Worm (Caenorhabditis elegans) whole organism, L4/young adult: ENCODE results near the gene F22F7.3.

Experiments
- W03F9.2 ChIP-seq: fragments of 150-350 bp; optimal IDR thresholded peaks from 2 replicates; lab custom pipeline; 2014; ENCODE audit warnings: missing biosample characterization, missing genetic modification characterization
- him-1 ChIP-seq: sonication (generic microtip); optimal IDR thresholded peaks from 2 replicates; lab custom pipeline; 2016; ENCODE audit warnings: missing genotype, missing genetic modification reagents, missing genetic modification characterization, missing compliant biosample characterization

DNA sequence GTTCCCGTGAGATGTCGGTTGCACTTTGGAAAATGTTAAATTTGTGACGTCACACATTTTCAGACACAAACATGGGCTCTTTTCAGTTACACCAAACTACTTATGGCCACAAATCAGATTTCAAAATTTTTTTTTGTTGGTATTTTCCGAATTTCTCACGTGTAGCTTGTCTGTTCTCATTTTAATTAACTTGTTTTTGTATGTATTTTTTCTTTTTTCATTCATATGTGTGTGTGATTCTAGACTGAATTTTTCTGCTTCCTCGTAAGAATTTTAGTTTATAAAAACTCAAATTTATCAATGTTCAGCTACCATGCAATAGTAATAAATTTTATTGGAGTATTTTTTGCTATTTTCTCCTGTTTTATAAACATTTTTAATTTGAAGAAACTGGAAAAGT lies 46.4 kb downstream of the F22F7.3 start, which contains the start of gene srbc-22:
- TF ChIP-seq W03F9.2 (tag; lab: Kevin White, UChicago), result no peak
- no peak for TF ChIP-seq him-1 (tag; lab: Kevin White, UChicago)
